Fruit fly (Drosophila melanogaster): ENCODE data around the gene CG7024.
A peak's percentile ranks its signal among the peaks of the same experiment; 100 is the strongest.

Gene CG7024

DNA sequence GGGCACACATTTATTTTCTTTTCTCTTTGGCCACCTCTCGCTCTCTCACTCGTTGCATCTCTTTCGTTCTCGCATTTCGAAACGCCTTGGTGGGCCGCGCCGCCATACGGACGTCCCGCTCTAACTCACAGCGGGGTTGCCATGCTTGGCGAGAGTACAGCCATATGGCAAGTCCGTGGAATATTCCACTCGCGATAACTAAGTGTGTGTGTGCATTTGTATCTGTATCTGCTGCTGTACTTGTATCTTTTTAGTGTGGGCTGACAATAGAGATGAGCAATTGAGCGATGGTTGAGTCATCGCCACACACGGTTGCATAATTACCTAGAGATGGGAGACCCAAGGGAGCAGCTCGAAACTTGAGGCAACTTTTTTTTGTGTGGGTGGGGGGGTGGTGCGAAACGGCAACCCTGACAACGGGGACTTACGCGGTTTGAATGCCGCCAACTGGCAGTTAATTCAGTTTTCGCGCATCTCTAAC is 20.6 kb upstream of the CG7024 start (continued):
- TF ChIP-seq CG9437 (GFP tag; optimal IDR thresholded peaks at IDR 0.05) = peak; percentile 44
- no peak for TF ChIP-seq kah (GFP tag; optimal IDR thresholded peaks at IDR 0.05)
- peak; percentile 86 for TF ChIP-seq bowl (GFP tag; IDR thresholded peaks at IDR 0.05)
- TF ChIP-seq CG13894 (tag; optimal IDR thresholded peaks at IDR 0.05) = peak; percentile 86
- peak; percentile 91 for TF ChIP-seq mam (GFP tag; optimal IDR thresholded peaks at IDR 0.05)
- TF ChIP-seq dan (GFP tag; IDR thresholded peaks at IDR 0.05) = peak; percentile 53; the same call in 1 of the 2 replicates
- TF ChIP-seq en (GFP tag; optimal IDR thresholded peaks at IDR 0.05) = peak; percentile 46
- no peak for TF ChIP-seq CG8359 (GFP tag; optimal IDR thresholded peaks at IDR 0.05; ENCODE audit: borderline replicate concordance)
- peak; percentile 70 for TF ChIP-seq CG5245 (GFP tag; optimal IDR thresholded peaks at IDR 0.05)
- peak; percentile 86 for TF ChIP-seq Xbp1 (GFP tag; optimal IDR thresholded peaks at IDR 0.05)
- TF ChIP-seq Ets65A (GFP tag) = peak; percentile 98
- no peak for TF ChIP-seq fru (optimal IDR thresholded peaks at IDR 0.05)
- peak; percentile 73 for TF ChIP-seq pnt (GFP tag; optimal IDR thresholded peaks at IDR 0.05)
- no peak for TF ChIP-seq luna (GFP tag; optimal IDR thresholded peaks at IDR 0.05)
- TF ChIP-seq D19A (tag; optimal IDR thresholded peaks at IDR 0.05) = peak; percentile 45
- TF ChIP-seq Taf1 (GFP tag; IDR thresholded peaks at IDR 0.05) = peak; percentile 77
- peak; percentile 96 for TF ChIP-seq slbo (GFP tag; IDR thresholded peaks at IDR 0.05)
- TF ChIP-seq CG13424 (tag; optimal IDR thresholded peaks at IDR 0.05) = peak; percentile 84
- peak; percentile 82 for TF ChIP-seq CG1647 (GFP tag; optimal IDR thresholded peaks at IDR 0.05)
- TF ChIP-seq fd64A (GFP tag; optimal IDR thresholded peaks at IDR 0.05) = no peak
- no peak for TF ChIP-seq prd (optimal IDR thresholded peaks at IDR 0.05)
- TF ChIP-seq prd (GFP tag; IDR thresholded peaks at IDR 0.05) = peak; percentile 93
- TF ChIP-seq CG43689 (GFP tag; IDR thresholded peaks at IDR 0.05) = peak; percentile 46; the same call in 1 of the 2 replicates
- peak; percentile 54 for TF ChIP-seq zen (tag; optimal IDR thresholded peaks at IDR 0.05)
- TF ChIP-seq caup (GFP tag; optimal IDR thresholded peaks at IDR 0.05; ENCODE audit: severe bottlenecking) = peak; percentile 85
- peak; percentile 32 for TF ChIP-seq cato (GFP tag; optimal IDR thresholded peaks at IDR 0.05; ENCODE audit: borderline replicate concordance)
- peak; percentile 72 for TF ChIP-seq emc (GFP tag; optimal IDR thresholded peaks at IDR 0.05)
- peak; percentile 93 for TF ChIP-seq CG7786 (GFP tag; optimal IDR thresholded peaks at IDR 0.05)
- TF ChIP-seq CG4820 (GFP tag; optimal IDR thresholded peaks at IDR 0.05) = peak; percentile 68
- no peak for TF ChIP-seq Lpt (GFP tag; optimal IDR thresholded peaks at IDR 0.05)
- TF ChIP-seq z (GFP tag; IDR thresholded peaks at IDR 0.05) = no peak; the same call in 2 of the 3 replicates
- TF ChIP-seq NfI (GFP tag; optimal IDR thresholded peaks at IDR 0.05) = peak; percentile 85
- TF ChIP-seq al (GFP tag; IDR thresholded peaks at IDR 0.05) = peak; percentile 87
- peak; percentile 98 for TF ChIP-seq chinmo (GFP tag; IDR thresholded peaks at IDR 0.05; ENCODE audit: partially characterized antibody)
- TF ChIP-seq Mrtf (GFP tag; IDR thresholded peaks at IDR 0.05) = peak; percentile 85
- TF ChIP-seq CG17328 (GFP tag; IDR thresholded peaks at IDR 0.05) = peak; percentile 83
- peak; percentile 86 for TF ChIP-seq CG14667 (GFP tag; IDR thresholded peaks at IDR 0.05)
- TF ChIP-seq Neu2 (GFP tag; optimal IDR thresholded peaks at IDR 0.05; ENCODE audit: borderline replicate concordance) = no peak
- TF ChIP-seq cad (GFP tag; optimal IDR thresholded peaks at IDR 0.05) = no peak
- TF ChIP-seq Trl (optimal IDR thresholded peaks at IDR 0.05) = peak; percentile 33 to 62
- peak; percentile 83 for TF ChIP-seq Trl (GFP tag; optimal IDR thresholded peaks at IDR 0.05)
- TF ChIP-seq dmrt11E (tag; optimal IDR thresholded peaks at IDR 0.05) = peak; percentile 58
- peak; percentile 76 for TF ChIP-seq maf-S (GFP tag; optimal IDR thresholded peaks at IDR 0.05)
- TF ChIP-seq sqz (GFP tag; optimal IDR thresholded peaks at IDR 0.05) = peak; percentile 76
- TF ChIP-seq Adf1 (GFP tag; IDR thresholded peaks at IDR 0.05) = peak; percentile 65
- TF ChIP-seq nerfin-1 (tag; optimal IDR thresholded peaks at IDR 0.05) = peak; percentile 64
- TF ChIP-seq gro (GFP tag; optimal IDR thresholded peaks at IDR 0.05) = peak; percentile 89
- TF ChIP-seq CG16863 (GFP tag; optimal IDR thresholded peaks at IDR 0.05) = peak; percentile 78
- peak; percentile 92 for TF ChIP-seq CG12659 (GFP tag; optimal IDR thresholded peaks at IDR 0.05)
- peak; percentile 43 for TF ChIP-seq CG3065 (GFP tag; optimal IDR thresholded peaks at IDR 0.05)
- peak; percentile 68 for TF ChIP-seq sna (GFP tag; IDR thresholded peaks at IDR 0.05; ENCODE audit: partially characterized antibody)
- TF ChIP-seq Fer1 (GFP tag; optimal IDR thresholded peaks at IDR 0.05) = peak; percentile 83

Measured in whole organism, embryonic.